Worm (Caenorhabditis elegans): ENCODE results near the gene srh-41.
"Not testable (repeated sequence)": the region's sequence is repeated elsewhere in the genome, so short reads cannot be mapped to it uniquely, and the experiment has no call there.

The srh-41 gene

ce11 chrII:14312182-14312581 is 25.0 kb upstream of the srh-41 start:
- TF ChIP-seq lsy-12 (tag; optimal IDR thresholded peaks at IDR 0.05) (no peak), jun-1 (tag; optimal IDR thresholded peaks at IDR 0.05) (no peak), nhr-25 (tag; optimal IDR thresholded peaks at IDR 0.05) (no peak), unc-62 (GFP tag; optimal IDR thresholded peaks at IDR 0.05) (no peak), mdl-1 (tag; optimal IDR thresholded peaks at IDR 0.05) (no peak), eor-1 (tag; optimal IDR thresholded peaks at IDR 0.05) (no peak), egl-5 (tag; optimal IDR thresholded peaks at IDR 0.05) (no peak), skn-1 (tag; optimal IDR thresholded peaks at IDR 0.05) (no peak), nhr-11 (tag; optimal IDR thresholded peaks at IDR 0.05) (no peak), aly-2 (tag; optimal IDR thresholded peaks at IDR 0.05) (no peak), lin-39 (tag; optimal IDR thresholded peaks at IDR 0.05) (no peak)

- TF ChIP-seq pha-4 (tag; optimal IDR thresholded peaks at IDR 0.05) (peak; percentile 16), nhr-12 (tag; optimal IDR thresholded peaks at IDR 0.05) (no peak), skn-1 (tag; optimal IDR thresholded peaks at IDR 0.05) (peak; percentile 5)
Measured at ce11 chrII:14311537-14311936, 24.4 kb upstream of the srh-41 start.

- no peak for TF ChIP-seq ceh-28 (tag; optimal IDR thresholded peaks at IDR 0.05)
- TF ChIP-seq nhr-76 (tag; optimal IDR thresholded peaks at IDR 0.05): no peak
- no peak for TF ChIP-seq daf-12 (tag; optimal IDR thresholded peaks at IDR 0.05)
- no peak for TF ChIP-seq aly-2 (tag; optimal IDR thresholded peaks at IDR 0.05)
- TF ChIP-seq ceh-9 (tag; optimal IDR thresholded peaks at IDR 0.05): no peak
- TF ChIP-seq elt-3 (tag; optimal IDR thresholded peaks at IDR 0.05): no peak
- TF ChIP-seq jun-1 (tag; optimal IDR thresholded peaks at IDR 0.05): no peak
- no peak for TF ChIP-seq ama-1 (optimal IDR thresholded peaks at IDR 0.05)
Measured at ce11 chrII:14310729-14311388, 23.7 kb upstream of the srh-41 start, which contains the start of gene ctl-3. TSS of gene ctl-3 (minus strand) at chrII:14310779.

ce11 chrII:14306160-14306559 is 19.0 kb upstream of the srh-41 start, which contains the start of gene ctl-1:
TSS of gene ctl-1 (minus strand) at chrII:14306260.
- TF ChIP-seq nhr-237, mml-1, ztf-4 (tag; optimal IDR thresholded peaks at IDR 0.05): not testable (repeated sequence)

ce11 chrII:14301927-14302326 is 14.8 kb upstream of the srh-41 start, which contains the start of gene ctl-2:
TSS of gene ctl-2 (minus strand) at chrII:14302027.
- not testable (repeated sequence) for TF ChIP-seq sea-2 (GFP tag; optimal IDR thresholded peaks at IDR 0.05); skn-1 (tag; optimal IDR thresholded peaks at IDR 0.05); nhr-76 (tag; optimal IDR thresholded peaks at IDR 0.05)

- TF ChIP-seq elt-2 (tag; optimal IDR thresholded peaks at IDR 0.05) (peak; percentile 20), lsy-12 (tag; optimal IDR thresholded peaks at IDR 0.05) (no peak)
Measured at ce11 chrII:14299254-14299759, 12.1 kb upstream of the srh-41 start.

- TF ChIP-seq elt-2 (tag; optimal IDR thresholded peaks at IDR 0.05): peak; percentile 36
Measured at ce11 chrII:14297050-14297449, 9.9 kb upstream of the srh-41 start, which contains the start of gene Y54G11A.7. TSS of gene Y54G11A.7 (plus strand) at chrII:14297305.

- TF ChIP-seq jun-1 (tag; optimal IDR thresholded peaks at IDR 0.05): peak; percentile 63
- no peak for TF ChIP-seq elt-1 (tag; optimal IDR thresholded peaks at IDR 0.05)
- no peak for TF ChIP-seq nhr-12 (tag; optimal IDR thresholded peaks at IDR 0.05)
- TF ChIP-seq ceh-82 (tag; optimal IDR thresholded peaks at IDR 0.05): no peak
- no peak for TF ChIP-seq lin-15B (tag; optimal IDR thresholded peaks at IDR 0.05)
- TF ChIP-seq aly-2 (tag; optimal IDR thresholded peaks at IDR 0.05): no peak
- peak; percentile 61 for TF ChIP-seq pqm-1 (tag; optimal IDR thresholded peaks at IDR 0.05)
- TF ChIP-seq skn-1 (tag; optimal IDR thresholded peaks at IDR 0.05): no peak
- TF ChIP-seq nhr-77 (tag; optimal IDR thresholded peaks at IDR 0.05): no peak
- TF ChIP-seq hmg-11 (tag; optimal IDR thresholded peaks at IDR 0.05): no peak
- no peak for TF ChIP-seq lsy-12 (tag; optimal IDR thresholded peaks at IDR 0.05)
- peak; percentile 90 for TF ChIP-seq mdl-1 (tag; optimal IDR thresholded peaks at IDR 0.05)
- no peak for TF ChIP-seq nhr-237 (tag; optimal IDR thresholded peaks at IDR 0.05)
- no peak for TF ChIP-seq lin-39 (tag; optimal IDR thresholded peaks at IDR 0.05)
- no peak for TF ChIP-seq nhr-76 (tag; optimal IDR thresholded peaks at IDR 0.05)
- no peak for TF ChIP-seq ceh-9 (tag; optimal IDR thresholded peaks at IDR 0.05)
- no peak for TF ChIP-seq R02D3.7 (tag; optimal IDR thresholded peaks at IDR 0.05)
- no peak for TF ChIP-seq ztf-11 (tag; optimal IDR thresholded peaks at IDR 0.05)
- peak; percentile 27 for TF ChIP-seq nhr-25 (tag; optimal IDR thresholded peaks at IDR 0.05)
- no peak for TF ChIP-seq sea-2 (GFP tag; optimal IDR thresholded peaks at IDR 0.05)
- TF ChIP-seq ztf-4 (tag; optimal IDR thresholded peaks at IDR 0.05): no peak
- no peak for TF ChIP-seq egl-27 (tag; optimal IDR thresholded peaks at IDR 0.05)
- TF ChIP-seq pha-4 (tag; optimal IDR thresholded peaks at IDR 0.05): peak; percentile 96
- no peak for TF ChIP-seq tbx-2 (tag; optimal IDR thresholded peaks at IDR 0.05)
- TF ChIP-seq nhr-28 (tag; optimal IDR thresholded peaks at IDR 0.05): no peak
- no peak for TF ChIP-seq mml-1 (tag; optimal IDR thresholded peaks at IDR 0.05)
- TF ChIP-seq ama-1 (optimal IDR thresholded peaks at IDR 0.05): no peak
Measured at ce11 chrII:14296320-14296719, 9.1 kb upstream of the srh-41 start.

Data from whole organism, L3 larva.